Fruit fly (Drosophila melanogaster): Measurements from ENCODE around the gene CG44475.

DNA sequence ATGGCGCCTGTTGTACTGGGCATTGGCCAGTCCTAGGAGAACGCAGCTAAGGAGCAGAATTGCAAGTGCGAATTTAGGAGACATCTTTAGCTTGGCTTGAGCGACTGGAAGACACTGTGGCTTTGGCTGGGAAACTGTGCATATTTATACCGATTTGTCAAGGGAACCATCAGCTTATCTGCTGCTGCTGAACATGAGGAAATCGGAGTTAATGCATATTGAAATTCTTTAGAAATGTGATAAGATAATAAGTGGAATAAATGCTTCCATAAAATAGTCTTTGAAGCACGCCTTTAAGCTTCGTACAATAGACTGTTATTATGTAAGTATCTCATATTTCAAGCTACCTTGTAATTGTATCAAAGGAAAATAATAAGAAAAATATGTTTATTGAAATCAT is at the start of gene CG44475:
- TF ChIP-seq tx (GFP tag; optimal IDR thresholded peaks at IDR 0.05), result no peak
- no peak for TF ChIP-seq Bgb (GFP tag; IDR thresholded peaks at IDR 0.05; ENCODE audit: partially characterized antibody)
- TF ChIP-seq CG6272 (GFP tag; IDR thresholded peaks at IDR 0.05), result no peak
- no peak for TF ChIP-seq CG7963 (GFP tag; IDR thresholded peaks at IDR 0.05; ENCODE audit: partially characterized antibody)
- no peak for TF ChIP-seq gce (GFP tag; IDR thresholded peaks at IDR 0.05)
- TF ChIP-seq CG7987 (GFP tag; optimal IDR thresholded peaks at IDR 0.05), result no peak
- TF ChIP-seq sna (GFP tag; IDR thresholded peaks at IDR 0.05; ENCODE audit: partially characterized antibody), result no peak
- no peak for TF ChIP-seq crc (GFP tag; optimal IDR thresholded peaks at IDR 0.05)
- TF ChIP-seq emc (GFP tag; optimal IDR thresholded peaks at IDR 0.05), result no peak
- no peak for TF ChIP-seq br (optimal IDR thresholded peaks at IDR 0.05)

All from whole organism, embryonic.